Fruit fly (Drosophila melanogaster) whole organism, embryonic: ENCODE results near the gene Gr28a.

ENCODE experiments used
- Abd-B ChIP-seq: fragments of 200-800 bp; sonication (Bioruptor generic); optimal IDR thresholded peaks from 2 replicates; lab custom pipeline; 2018; ENCODE audit warnings: missing biosample characterization, mild to moderate bottlenecking, missing genetic modification characterization, moderate library complexity
- Aef1 ChIP-seq: fragments of 200-800 bp; sonication (Bioruptor generic); IDR thresholded peaks from 3 replicates; pipeline ENCODE4 v1.3.6; 2022; ENCODE audit warnings: missing biosample characterization, missing genetic modification characterization
- BEAF-32 ChIP-seq: fragments of 200-800 bp; sonication (Bioruptor generic); optimal IDR thresholded peaks from 3 replicates; lab custom pipeline; 2017; ENCODE audit warnings: missing biosample characterization, missing genetic modification characterization, mild to moderate bottlenecking, moderate library complexity, missing genetic modification reagents
- CG10959 ChIP-seq: fragments of 200-800 bp; sonication (Bioruptor generic); IDR thresholded peaks from 2 replicates; pipeline ENCODE4 v1.3.6; 2022; ENCODE audit warnings: missing biosample characterization, missing genetic modification characterization
- CG11560 ChIP-seq: fragments of 200-800 bp; sonication (Bioruptor generic); IDR thresholded peaks from 3 replicates; pipeline ENCODE4 v1.3.6; 2022; ENCODE audit warnings: missing biosample characterization, missing genetic modification characterization
- CG11695 ChIP-seq: fragments of 200-800 bp; sonication (Bioruptor generic); IDR thresholded peaks from 3 replicates; pipeline ENCODE4 v1.3.6; 2022; ENCODE audit warnings: missing biosample characterization, missing genetic modification characterization
- CG1233 ChIP-seq: fragments of 200-800 bp; sonication (Bioruptor generic); optimal IDR thresholded peaks from 4 replicates; lab custom pipeline; 2018; ENCODE audit warnings: missing biosample characterization, mild to moderate bottlenecking, missing genetic modification characterization
- CG12769 ChIP-seq: fragments of 200-800 bp; sonication (Bioruptor generic); optimal IDR thresholded peaks from 2 replicates; lab custom pipeline; 2019; ENCODE audit warnings: missing biosample characterization, mild to moderate bottlenecking, missing genetic modification characterization, moderate library complexity
- CG14014 ChIP-seq: fragments of 200-800 bp; sonication (Bioruptor generic); IDR thresholded peaks from 2 replicates; pipeline ENCODE4 v1.3.6; 2022; ENCODE audit warnings: missing biosample characterization, missing genetic modification characterization
- CG17359 ChIP-seq: fragments of 200-800 bp; sonication (Bioruptor generic); optimal IDR thresholded peaks from 3 replicates; lab custom pipeline; 2018; ENCODE audit warnings: missing biosample characterization, mild to moderate bottlenecking, missing genetic modification characterization, moderate library complexity
- CG18262 ChIP-seq: fragments of 200-800 bp; optimal IDR thresholded peaks from 3 replicates; lab custom pipeline; 2019; ENCODE audit warnings: missing biosample characterization, mild to moderate bottlenecking, missing genetic modification characterization, moderate library complexity
- CG18476 ChIP-seq: fragments of 200-800 bp; sonication (Bioruptor generic); optimal IDR thresholded peaks from 2 replicates; lab custom pipeline; 2016; ENCODE audit warnings: missing biosample characterization, mild to moderate bottlenecking, missing genetic modification characterization
- CG2889 ChIP-seq: fragments of 200-800 bp; sonication (Bioruptor generic); IDR thresholded peaks from 3 replicates; pipeline ENCODE4 v1.3.6; 2022; ENCODE audit warnings: missing biosample characterization, missing genetic modification characterization
- CG30020 ChIP-seq: fragments of 200-800 bp; optimal IDR thresholded peaks from 2 replicates; lab custom pipeline; 2019; ENCODE audit warnings: missing biosample characterization, mild to moderate bottlenecking, missing genetic modification characterization, moderate library complexity
- CG34376 ChIP-seq: fragments of 200-800 bp; sonication (Bioruptor generic); optimal IDR thresholded peaks from 2 replicates; lab custom pipeline; 2018; ENCODE audit warnings: missing biosample characterization, mild to moderate bottlenecking, missing genetic modification characterization
- CG4360 ChIP-seq: fragments of 200-800 bp; sonication (Bioruptor generic); IDR thresholded peaks from 2 replicates; pipeline ENCODE4 v1.3.6; 2022; ENCODE audit warnings: missing biosample characterization, missing genetic modification characterization
- CG4424 ChIP-seq: fragments of 200-800 bp; sonication (Bioruptor generic); optimal IDR thresholded peaks from 3 replicates; lab custom pipeline; 2016; ENCODE audit warnings: missing biosample characterization, missing genetic modification characterization
- CG7556 ChIP-seq: fragments of 200-800 bp; sonication (Bioruptor generic); optimal IDR thresholded peaks from 2 replicates; lab custom pipeline; 2017; ENCODE audit warnings: missing biosample characterization, mild to moderate bottlenecking, missing genetic modification characterization
- CG8388 ChIP-seq: fragments of 200-800 bp; sonication (Bioruptor generic); optimal IDR thresholded peaks from 2 replicates; lab custom pipeline; 2019; ENCODE audit warnings: missing biosample characterization, mild to moderate bottlenecking, missing genetic modification characterization, moderate library complexity
- CG8924 ChIP-seq: fragments of 200-800 bp; optimal IDR thresholded peaks from 3 replicates; lab custom pipeline; 2019; ENCODE audit warnings: missing biosample characterization, mild to moderate bottlenecking, missing genetic modification characterization, moderate library complexity
- CG8944 ChIP-seq: fragments of 200-800 bp; sonication (Bioruptor generic); optimal IDR thresholded peaks from 3 replicates; lab custom pipeline; 2016; ENCODE audit warnings: missing biosample characterization, missing genetic modification characterization
- Camta ChIP-seq: fragments of 200-800 bp; sonication (Bioruptor generic); optimal IDR thresholded peaks from 2 replicates; lab custom pipeline; 2016; ENCODE audit warnings: missing biosample characterization, missing genetic modification characterization
- CoRest ChIP-seq: fragments of 200-800 bp; sonication (Bioruptor generic); optimal IDR thresholded peaks from 3 replicates; lab custom pipeline; 2018; ENCODE audit warnings: missing biosample characterization, mild to moderate bottlenecking, missing genetic modification characterization, moderate library complexity
- CrebB ChIP-seq: fragments of 200-800 bp; sonication (Bioruptor generic); optimal IDR thresholded peaks from 3 replicates; lab custom pipeline; 2018; ENCODE audit warnings: missing biosample characterization, mild to moderate bottlenecking, missing genetic modification characterization
- D19A ChIP-seq: fragments of 200-800 bp; optimal IDR thresholded peaks from 3 replicates; lab custom pipeline; 2019; ENCODE audit warnings: missing biosample characterization, mild to moderate bottlenecking, missing genetic modification characterization, moderate library complexity
- Deaf1 ChIP-seq: fragments of 200-800 bp; optimal IDR thresholded peaks from 3 replicates; lab custom pipeline; 2019; ENCODE audit warnings: missing biosample characterization, mild to moderate bottlenecking, missing genetic modification characterization, moderate library complexity
- Fer1 ChIP-seq: fragments of 200-800 bp; sonication (Bioruptor generic); optimal IDR thresholded peaks from 2 replicates; lab custom pipeline; 2017; ENCODE audit warnings: missing biosample characterization, mild to moderate bottlenecking, missing genetic modification characterization
- HmgD ChIP-seq: fragments of 200-800 bp; sonication (Bioruptor generic); optimal IDR thresholded peaks from 3 replicates; lab custom pipeline; 2016; ENCODE audit warnings: missing biosample characterization, missing genetic modification characterization
- HmgZ ChIP-seq: fragments of 200-800 bp; sonication (Bioruptor generic); optimal IDR thresholded peaks from 2 replicates; lab custom pipeline; 2018; ENCODE audit warnings: missing biosample characterization, mild to moderate bottlenecking, missing genetic modification characterization
- Hr51 ChIP-seq, 2 experiments: fragments of 200-800 bp; sonication (Bioruptor generic); optimal IDR thresholded peaks; 2 replicates in 1 of 2; 3 replicates in 1 of 2; lab custom pipeline; 2016 to 2018; ENCODE audit warnings: missing biosample characterization in 2 of 2, missing genetic modification characterization in 2 of 2, mild to moderate bottlenecking in 1 of 2, moderate library complexity in 1 of 2
- Hsf ChIP-seq: fragments of 200-800 bp; sonication (Bioruptor generic); optimal IDR thresholded peaks from 3 replicates; lab custom pipeline; 2016; ENCODE audit warnings: missing biosample characterization, missing genetic modification characterization
- Poxn ChIP-seq: fragments of 200-800 bp; sonication (Bioruptor generic); IDR thresholded peaks from 2 replicates; pipeline ENCODE4 v1.3.6; 2022; ENCODE audit warnings: missing biosample characterization, missing genetic modification characterization
- Ptx1 ChIP-seq: fragments of 200-800 bp; sonication (Bioruptor generic); IDR thresholded peaks from 2 replicates; pipeline ENCODE4 v1.3.6; 2022; ENCODE audit warnings: missing biosample characterization, missing genetic modification characterization
- Xrp1 ChIP-seq: fragments of 200-800 bp; sonication (Bioruptor generic); IDR thresholded peaks from 2 replicates; pipeline ENCODE4 v1.3.6; 2022; ENCODE audit warnings: missing biosample characterization, missing genetic modification characterization
- ap ChIP-seq: fragments of 200-800 bp; sonication (Bioruptor generic); IDR thresholded peaks from 2 replicates; pipeline ENCODE4 v1.3.6; 2022; ENCODE audit warnings: missing biosample characterization, missing genetic modification characterization
- az2 ChIP-seq: fragments of 200-800 bp; sonication (Bioruptor generic); optimal IDR thresholded peaks from 3 replicates; lab custom pipeline; 2016; ENCODE audit warnings: missing biosample characterization, missing genetic modification characterization
- bsh ChIP-seq, 2 experiments: fragments of 200-800 bp; sonication (Bioruptor generic); optimal IDR thresholded peaks; 2 replicates each; lab custom pipeline; 2017 to 2018; ENCODE audit warnings: mild to moderate bottlenecking in 2 of 2, missing biosample characterization in 2 of 2, missing genetic modification characterization in 2 of 2, moderate library complexity in 1 of 2
- caup ChIP-seq: fragments of 200-800 bp; sonication (Bioruptor generic); optimal IDR thresholded peaks from 3 replicates; lab custom pipeline; 2017; ENCODE audit warnings: missing biosample characterization, mild to moderate bottlenecking, missing genetic modification characterization, moderate library complexity; ENCODE audit not compliant: severe bottlenecking
- croc ChIP-seq: fragments of 200-800 bp; sonication (Bioruptor generic); conservative IDR thresholded peaks from 3 replicates; pipeline ENCODE4 v1.3.6; 2022; ENCODE audit warnings: missing biosample characterization, missing genetic modification characterization
- esg ChIP-seq: fragments of 200-800 bp; sonication (Bioruptor generic); conservative IDR thresholded peaks from 2 replicates; pipeline ENCODE4 v1.3.6; 2022; ENCODE audit warnings: missing biosample characterization, missing genetic modification characterization
- lilli ChIP-seq: fragments of 200-800 bp; sonication (Bioruptor generic); optimal IDR thresholded peaks from 3 replicates; lab custom pipeline; 2016; ENCODE audit warnings: missing biosample characterization, missing genetic modification characterization
- nmo ChIP-seq: fragments of 200-800 bp; sonication (Bioruptor generic); optimal IDR thresholded peaks from 2 replicates; lab custom pipeline; 2018; ENCODE audit warnings: missing biosample characterization, mild to moderate bottlenecking, missing genetic modification characterization, moderate library complexity
- ro ChIP-seq: fragments of 200-800 bp; sonication (Bioruptor generic); IDR thresholded peaks from 2 replicates; pipeline ENCODE4 v1.3.6; 2022; ENCODE audit warnings: missing biosample characterization, missing genetic modification characterization
- sim ChIP-seq: fragments of 200-800 bp; sonication (Bioruptor generic); IDR thresholded peaks from 2 replicates; pipeline ENCODE4 v1.3.6; 2022; ENCODE audit warnings: missing biosample characterization, missing genetic modification characterization
- sqz ChIP-seq: fragments of 200-800 bp; sonication (Bioruptor generic); optimal IDR thresholded peaks from 3 replicates; lab custom pipeline; 2018; ENCODE audit warnings: missing biosample characterization, mild to moderate bottlenecking, missing genetic modification characterization
- unpg ChIP-seq: fragments of 200-800 bp; sonication (Bioruptor generic); optimal IDR thresholded peaks from 3 replicates; lab custom pipeline; 2018; ENCODE audit warnings: missing biosample characterization, mild to moderate bottlenecking, missing genetic modification characterization, moderate library complexity
- wdn ChIP-seq: fragments of 200-800 bp; sonication (Bioruptor generic); IDR thresholded peaks from 2 replicates; pipeline ENCODE4 v1.3.6; 2022; ENCODE audit warnings: missing biosample characterization, missing genetic modification characterization
- zfh2 ChIP-seq: fragments of 200-800 bp; sonication (Bioruptor generic); optimal IDR thresholded peaks from 2 replicates; lab custom pipeline; 2016; ENCODE audit warnings: missing biosample characterization, missing genetic modification characterization

Gene Gr28a

dm6 chr2L:7494341-7495293 lies 40.6 kb upstream of the Gr28a start (continued):
- TF ChIP-seq BEAF-32 (no peak), CG11560 (tag; lab: Robert Waterston, UW) (no peak), CG14014 (GFP tag; lab: Robert Waterston, UW) (peak; percentile 78), Camta (GFP tag; lab: Kevin White, UChicago) (no peak), Xrp1 (peak; percentile 14; the same call in 1 of the 2 replicates), wdn (GFP tag; lab: Robert Waterston, UW) (peak; percentile 68), Fer1 (GFP tag; lab: Kevin White, UChicago) (no peak), CG1233 (peak; percentile 10), CG8944 (GFP tag; lab: Kevin White, UChicago) (peak; percentile 26), CG4360 (GFP tag; lab: Robert Waterston, UW) (no peak), CoRest (tag; lab: Kevin White, UChicago) (peak; percentile 58), HmgZ (tag; lab: Kevin White, UChicago) (peak; percentile 42), sim (GFP tag; lab: Robert Waterston, UW) (no peak), Abd-B (GFP tag; lab: Kevin White, UChicago) (no peak), lilli (GFP tag; lab: Kevin White, UChicago) (peak; percentile 66), CG8924 (peak; percentile 78), CG2889 (GFP tag; lab: Robert Waterston, UW) (peak; percentile 55; the same call in 2 of the 3 replicates), caup (no peak), D19A (tag; lab: Kevin White, UChicago) (peak; percentile 29), Poxn (GFP tag; lab: Robert Waterston, UW) (0 out of 2 replicates have a peak, but pooled peaks have one; percentile 22), ro (GFP tag; lab: Robert Waterston, UW) (no peak), Hsf (GFP tag; lab: Kevin White, UChicago) (peak; percentile 18), CG4424 (peak; percentile 20), Deaf1 (tag; lab: Kevin White, UChicago) (peak; percentile 22), CG18476 (GFP tag; lab: Kevin White, UChicago) (peak; percentile 8), CG12769 (peak; percentile 56), croc (GFP tag; lab: Robert Waterston, UW) (no peak), CG7556 (GFP tag; lab: Kevin White, UChicago) (peak; percentile 69), CG18262 (tag; lab: Kevin White, UChicago) (peak; percentile 42), sqz (GFP tag; lab: Kevin White, UChicago) (no peak), CrebB (tag; lab: Kevin White, UChicago) (peak; percentile 40), ap (GFP tag; lab: Robert Waterston, UW) (0 out of 2 replicates have a peak, but pooled peaks have one; percentile 15), nmo (peak; percentile 19), Aef1 (GFP tag; lab: Robert Waterston, UW) (peak; percentile 50; the same call in 1 of the 3 replicates), Ptx1 (GFP tag; lab: Robert Waterston, UW) (peak; percentile 26; the same call in 1 of the 2 replicates), CG34376 (GFP tag; lab: Kevin White, UChicago) (no peak), CG10959 (GFP tag; lab: Robert Waterston, UW) (peak; percentile 36; the same call in 1 of the 2 replicates), CG8388 (GFP tag; lab: Kevin White, UChicago) (no peak), zfh2 (GFP tag; lab: Kevin White, UChicago) (peak; percentile 40), unpg (peak; percentile 30), esg (peak; percentile 47), bsh (GFP tag; optimal IDR thresholded peaks at IDR 0.05; lab: Kevin White, UChicago) (peak in 1 of 2 experiments; percentile 61), CG17359 (tag; lab: Kevin White, UChicago) (peak; percentile 25), az2 (peak; percentile 43), CG30020 (tag; lab: Kevin White, UChicago) (no peak), CG11695 (GFP tag; lab: Robert Waterston, UW) (peak; percentile 46; the same call in 1 of the 3 replicates), Hr51 (GFP tag; optimal IDR thresholded peaks at IDR 0.05; lab: Kevin White, UChicago) (peak in 1 of 2 experiments; percentile 16), HmgD (no peak)
